Worm (Caenorhabditis elegans): Measurements from ENCODE around the gene lsm-1.

- TF ChIP-seq hmbx-1 (tag; optimal IDR thresholded peaks at IDR 0.05): no peak
- TF ChIP-seq F13C5.2 (tag; optimal IDR thresholded peaks at IDR 0.05): no peak
- no peak for TF ChIP-seq scrt-1 (GFP tag; IDR thresholded peaks at IDR 0.05)
- no peak for TF ChIP-seq ama-1 (optimal IDR thresholded peaks at IDR 0.05)
These were observed 34.9 kb downstream of the lsm-1 start for ce11 chrII:11161675-11162074.

Data from whole organism, early embryonic.